Fruit fly (Drosophila melanogaster) whole organism, embryonic: Measurements from ENCODE around the gene dlt.
A peak's percentile ranks its signal among the peaks of the same experiment; 100 is the strongest.

Experiments
- ATbp ChIP-seq: fragments of 200-800 bp; sonication (Bioruptor generic); optimal IDR thresholded peaks from 2 replicates; lab custom pipeline; 2017; ENCODE audit warnings: missing biosample characterization, mild to moderate bottlenecking, missing genetic modification characterization, missing genetic modification reagents
- Abd-B ChIP-seq: fragments of 200-800 bp; sonication (Bioruptor generic); optimal IDR thresholded peaks from 2 replicates; lab custom pipeline; 2018; ENCODE audit warnings: missing biosample characterization, mild to moderate bottlenecking, missing genetic modification characterization, moderate library complexity
- Ada2b ChIP-seq: fragments of 200-800 bp; sonication (Bioruptor generic); IDR thresholded peaks from 2 replicates; pipeline ENCODE4 v1.3.6; 2022; ENCODE audit warnings: missing biosample characterization, missing genetic modification characterization
- Blimp-1 ChIP-seq: fragments of 200-800 bp; sonication (Bioruptor generic); optimal IDR thresholded peaks from 3 replicates; lab custom pipeline; 2018; ENCODE audit warnings: missing biosample characterization, missing genetic modification characterization, mild to moderate bottlenecking, moderate library complexity, missing genetic modification reagents
- CG10431 ChIP-seq: fragments of 200-800 bp; sonication (Bioruptor generic); optimal IDR thresholded peaks from 3 replicates; lab custom pipeline; 2018; ENCODE audit warnings: missing biosample characterization, mild to moderate bottlenecking, missing genetic modification characterization
- CG12071 ChIP-seq: fragments of 200-800 bp; sonication (Bioruptor generic); optimal IDR thresholded peaks from 3 replicates; lab custom pipeline; 2018; ENCODE audit warnings: missing biosample characterization, mild to moderate bottlenecking, missing genetic modification characterization
- CG13287 ChIP-seq: fragments of 200-800 bp; sonication (Bioruptor generic); IDR thresholded peaks from 2 replicates; pipeline ENCODE4 v1.3.6; 2022; ENCODE audit warnings: missing biosample characterization, missing genetic modification characterization; ENCODE audit not compliant: partially characterized antibody
- CG1529 ChIP-seq: fragments of 200-800 bp; sonication (Bioruptor generic); optimal IDR thresholded peaks from 3 replicates; lab custom pipeline; 2018; ENCODE audit warnings: missing biosample characterization, missing genetic modification characterization
- CG1603 ChIP-seq: fragments of 200-800 bp; sonication (Bioruptor generic); optimal IDR thresholded peaks from 2 replicates; lab custom pipeline; 2019; ENCODE audit warnings: missing biosample characterization, mild to moderate bottlenecking, missing genetic modification characterization, moderate library complexity
- CG1647 ChIP-seq: fragments of 200-800 bp; sonication (Bioruptor generic); optimal IDR thresholded peaks from 3 replicates; lab custom pipeline; 2016; ENCODE audit warnings: missing biosample characterization, missing genetic modification characterization
- CG2120 ChIP-seq: fragments of 200-800 bp; sonication (Bioruptor generic); optimal IDR thresholded peaks from 3 replicates; lab custom pipeline; 2016; ENCODE audit warnings: missing biosample characterization, missing genetic modification characterization
- CG3163 ChIP-seq: fragments of 200-800 bp; sonication (Bioruptor generic); optimal IDR thresholded peaks from 3 replicates; lab custom pipeline; 2016; ENCODE audit warnings: missing biosample characterization, missing genetic modification characterization
- CG33213 ChIP-seq: fragments of 200-800 bp; sonication (Bioruptor generic); optimal IDR thresholded peaks from 3 replicates; lab custom pipeline; 2016; ENCODE audit warnings: missing biosample characterization, missing genetic modification characterization
- CG42726 ChIP-seq: fragments of 200-800 bp; sonication (Bioruptor generic); IDR thresholded peaks from 2 replicates; pipeline ENCODE4 v1.3.6; 2022; ENCODE audit warnings: missing biosample characterization, missing genetic modification characterization; ENCODE audit not compliant: partially characterized antibody
- CG4282 ChIP-seq: fragments of 200-800 bp; sonication (Bioruptor generic); optimal IDR thresholded peaks from 2 replicates; lab custom pipeline; 2016; ENCODE audit warnings: missing biosample characterization, missing genetic modification characterization
- CG6813 ChIP-seq: fragments of 200-800 bp; sonication (Bioruptor generic); optimal IDR thresholded peaks from 2 replicates; lab custom pipeline; 2017; ENCODE audit warnings: missing biosample characterization, missing genetic modification characterization, mild to moderate bottlenecking, moderate library complexity, missing genetic modification reagents
- CG8478 ChIP-seq: fragments of >200 bp; optimal IDR thresholded peaks from 2 replicates; lab custom pipeline; 2018
- CG9437 ChIP-seq: fragments of 200-800 bp; sonication (Bioruptor generic); optimal IDR thresholded peaks from 2 replicates; lab custom pipeline; 2018; ENCODE audit warnings: missing biosample characterization, mild to moderate bottlenecking, missing genetic modification characterization
- CG9727 ChIP-seq: fragments of 200-800 bp; sonication (Bioruptor generic); optimal IDR thresholded peaks from 3 replicates; lab custom pipeline; 2017; ENCODE audit warnings: missing biosample characterization, mild to moderate bottlenecking, missing genetic modification characterization
- Dad ChIP-seq: fragments of 200-800 bp; sonication (Bioruptor generic); optimal IDR thresholded peaks from 3 replicates; lab custom pipeline; 2016; ENCODE audit warnings: missing biosample characterization, missing genetic modification characterization
- Eip74EF ChIP-seq, 2 experiments: fragments of 200-800 bp in 1 of 2; fragments of >200 bp in 1 of 2; sonication (Bioruptor generic) in 1 of 2; optimal IDR thresholded peaks; 2 replicates each; lab custom pipeline; 2017 to 2019; ENCODE audit warnings: missing biosample characterization in 2 of 2, missing genetic modification characterization in 2 of 2, mild to moderate bottlenecking in 1 of 2, moderate library complexity in 1 of 2
- Elba2 ChIP-seq: fragments of 200-800 bp; sonication (Bioruptor generic); optimal IDR thresholded peaks from 3 replicates; lab custom pipeline; 2016; ENCODE audit warnings: missing biosample characterization, missing genetic modification characterization
- Ets65A ChIP-seq: fragments of 200-800 bp; sonication (Bioruptor generic); peaks from one replicate; lab custom pipeline; 2016; ENCODE audit warnings: missing biosample characterization, missing genetic modification characterization
- Fer2 ChIP-seq: fragments of 200-800 bp; sonication (Bioruptor generic); optimal IDR thresholded peaks from 2 replicates; lab custom pipeline; 2018; ENCODE audit warnings: missing biosample characterization, mild to moderate bottlenecking, missing genetic modification characterization, moderate library complexity
- HLHmδ ChIP-seq: fragments of 200-800 bp; sonication (Bioruptor generic); optimal IDR thresholded peaks from 2 replicates; lab custom pipeline; 2018; ENCODE audit warnings: missing biosample characterization, mild to moderate bottlenecking, missing genetic modification characterization, moderate library complexity
- Hmx ChIP-seq: fragments of 200-800 bp; sonication (Bioruptor generic); optimal IDR thresholded peaks from 2 replicates; lab custom pipeline; 2016; ENCODE audit warnings: missing biosample characterization, missing genetic modification characterization
- Kr ChIP-seq: fragments of 200-800 bp; sonication (Bioruptor generic); optimal IDR thresholded peaks from 2 replicates; lab custom pipeline; 2017; ENCODE audit warnings: missing biosample characterization, mild to moderate bottlenecking, missing genetic modification characterization
- MESR4 ChIP-seq: fragments of 200-800 bp; sonication (Bioruptor generic); optimal IDR thresholded peaks from 2 replicates; lab custom pipeline; 2018; ENCODE audit warnings: missing biosample characterization, mild to moderate bottlenecking, missing genetic modification characterization, moderate library complexity
- Neu2 ChIP-seq: fragments of 200-800 bp; sonication (Bioruptor generic); optimal IDR thresholded peaks from 3 replicates; lab custom pipeline; 2016; ENCODE audit warnings: missing biosample characterization, missing genetic modification characterization, borderline replicate concordance
- Nf-YB ChIP-seq: fragments of 200-800 bp; sonication (Bioruptor generic); optimal IDR thresholded peaks from 3 replicates; lab custom pipeline; 2019; ENCODE audit warnings: missing biosample characterization, mild to moderate bottlenecking, missing genetic modification characterization, moderate library complexity
- Oaz ChIP-seq: fragments of 200-800 bp; sonication (Bioruptor generic); IDR thresholded peaks from 2 replicates; pipeline ENCODE4 v1.3.6; 2022; ENCODE audit warnings: missing biosample characterization, missing genetic modification characterization
- Opbp ChIP-seq: fragments of 200-800 bp; sonication (Bioruptor generic); IDR thresholded peaks from 3 replicates; pipeline ENCODE4 v1.3.6; 2022; ENCODE audit warnings: missing biosample characterization, missing genetic modification characterization; ENCODE audit not compliant: partially characterized antibody
- Sin3A ChIP-seq: fragments of >200 bp; optimal IDR thresholded peaks from 2 replicates; lab custom pipeline; 2018
- Vsx1 ChIP-seq: fragments of 200-800 bp; sonication (Bioruptor generic); optimal IDR thresholded peaks from 2 replicates; lab custom pipeline; 2017; ENCODE audit warnings: missing biosample characterization, mild to moderate bottlenecking, missing genetic modification characterization, missing genetic modification reagents
- Xbp1 ChIP-seq: fragments of 200-800 bp; sonication (Bioruptor generic); optimal IDR thresholded peaks from 3 replicates; lab custom pipeline; 2016; ENCODE audit warnings: missing biosample characterization, mild to moderate bottlenecking, missing genetic modification characterization
- ase ChIP-seq: fragments of 200-800 bp; sonication (Bioruptor generic); IDR thresholded peaks from 3 replicates; pipeline ENCODE4 v1.3.6; 2022; ENCODE audit warnings: missing biosample characterization, missing genetic modification characterization
- br ChIP-seq: fragments of >200 bp; optimal IDR thresholded peaks from 2 replicates; lab custom pipeline; 2017
- btn ChIP-seq: fragments of 200-800 bp; sonication (Bioruptor generic); optimal IDR thresholded peaks from 2 replicates; lab custom pipeline; 2016; ENCODE audit warnings: missing biosample characterization, missing genetic modification characterization
- chm ChIP-seq: fragments of 200-800 bp; sonication (Bioruptor generic); IDR thresholded peaks from 2 replicates; pipeline ENCODE4 v1.3.6; 2022; ENCODE audit warnings: missing biosample characterization, missing genetic modification characterization
- fd102C ChIP-seq: fragments of 200-800 bp; sonication (Bioruptor generic); optimal IDR thresholded peaks from 2 replicates; lab custom pipeline; 2018; ENCODE audit warnings: missing biosample characterization, mild to moderate bottlenecking, missing genetic modification characterization, moderate library complexity
- fd96Cb ChIP-seq: fragments of 200-800 bp; sonication (Bioruptor generic); optimal IDR thresholded peaks from 2 replicates; lab custom pipeline; 2018; ENCODE audit warnings: missing biosample characterization, mild to moderate bottlenecking, missing genetic modification characterization, moderate library complexity
- hth ChIP-seq: fragments of >200 bp; optimal IDR thresholded peaks from 2 replicates; lab custom pipeline; 2017; ENCODE audit warnings: inconsistent platforms
- lbe ChIP-seq: fragments of 200-800 bp; sonication (Bioruptor generic); optimal IDR thresholded peaks from 2 replicates; lab custom pipeline; 2016; ENCODE audit warnings: missing biosample characterization, mild to moderate bottlenecking, missing genetic modification characterization
- oc ChIP-seq: fragments of 200-800 bp; sonication (Bioruptor generic); optimal IDR thresholded peaks from 2 replicates; lab custom pipeline; 2018; ENCODE audit warnings: missing biosample characterization, mild to moderate bottlenecking, missing genetic modification characterization, moderate library complexity
- phol ChIP-seq: fragments of 200-800 bp; sonication (Bioruptor generic); optimal IDR thresholded peaks from 3 replicates; lab custom pipeline; 2018; ENCODE audit warnings: missing biosample characterization, mild to moderate bottlenecking, missing genetic modification characterization, moderate library complexity
- pros ChIP-seq: fragments of 200-800 bp; sonication (Bioruptor generic); optimal IDR thresholded peaks from 3 replicates; lab custom pipeline; 2019; ENCODE audit warnings: missing biosample characterization, mild to moderate bottlenecking, missing genetic modification characterization, moderate library complexity
- sc ChIP-seq, 3 experiments: fragments of >200 bp in 2 of 3; fragments of 200-800 bp in 1 of 3; sonication (Bioruptor generic) in 1 of 3; optimal IDR thresholded peaks; 2 replicates in 2 of 3; 3 replicates in 1 of 3; lab custom pipeline; 2017; ENCODE audit warnings: mild to moderate bottlenecking in 1 of 3, missing biosample characterization in 1 of 3, missing genetic modification characterization in 1 of 3, missing genetic modification reagents in 1 of 3
- stc ChIP-seq: fragments of 200-800 bp; sonication (Bioruptor generic); IDR thresholded peaks from 2 replicates; pipeline ENCODE4 v1.3.6; 2022; ENCODE audit warnings: missing biosample characterization, missing genetic modification characterization
- wek ChIP-seq: fragments of 200-800 bp; sonication (Bioruptor generic); optimal IDR thresholded peaks from 3 replicates; lab custom pipeline; 2018; ENCODE audit warnings: missing biosample characterization, mild to moderate bottlenecking, missing genetic modification characterization, moderate library complexity

The dlt gene

dm6 chr3L:1741655-1742551, 53.2 kb downstream of the dlt start (continued):
- no peak for TF ChIP-seq Xbp1 (GFP tag; lab: Kevin White, UChicago)
- peak; percentile 77 for TF ChIP-seq Vsx1 (GFP tag; lab: Kevin White, UChicago)
- TF ChIP-seq CG6813 (GFP tag; lab: Kevin White, UChicago), result no peak
- no peak for TF ChIP-seq chm (GFP tag; lab: Robert Waterston, UW)
- TF ChIP-seq Oaz (GFP tag; lab: Robert Waterston, UW), result no peak
- no peak for TF ChIP-seq Sin3A (lab: Kevin White, UChicago)
- TF ChIP-seq Hmx (GFP tag; lab: Kevin White, UChicago), result no peak
- TF ChIP-seq CG1529 (GFP tag; lab: Kevin White, UChicago), result no peak
- TF ChIP-seq Neu2 (GFP tag; lab: Kevin White, UChicago), result peak; percentile 84
- no peak for TF ChIP-seq btn (GFP tag; lab: Kevin White, UChicago)
- no peak for TF ChIP-seq Opbp (GFP tag; lab: Robert Waterston, UW)
- no peak for TF ChIP-seq br (lab: Kevin White, UChicago)
- no peak for TF ChIP-seq CG10431 (GFP tag; lab: Kevin White, UChicago)
- TF ChIP-seq CG4282, result no peak
- TF ChIP-seq ase, result no peak
- no peak for TF ChIP-seq CG33213 (GFP tag; lab: Kevin White, UChicago)
- peak; percentile 47 for TF ChIP-seq CG3163
- no peak; the same call in 1 of the 2 replicates for TF ChIP-seq CG13287 (GFP tag; lab: Robert Waterston, UW)
- TF ChIP-seq Fer2 (tag; lab: Kevin White, UChicago), result no peak
- TF ChIP-seq lbe (GFP tag; lab: Kevin White, UChicago), result no peak
- no peak for TF ChIP-seq fd96Cb
- no peak for TF ChIP-seq pros (GFP tag; lab: Kevin White, UChicago)
- no peak for TF ChIP-seq CG42726
- no peak for TF ChIP-seq sc (optimal IDR thresholded peaks at IDR 0.05; lab: Kevin White, UChicago)
- TF ChIP-seq sc (GFP tag; optimal IDR thresholded peaks at IDR 0.05; lab: Kevin White, UChicago), result no peak
- no peak for TF ChIP-seq HLHmδ
- no peak for TF ChIP-seq Dad (GFP tag; lab: Kevin White, UChicago)
- no peak for TF ChIP-seq CG2120
- TF ChIP-seq stc (GFP tag; lab: Robert Waterston, UW), result no peak
- TF ChIP-seq phol (tag; lab: Kevin White, UChicago), result no peak
- no peak for TF ChIP-seq CG1647 (GFP tag; lab: Kevin White, UChicago)
- no peak for TF ChIP-seq hth (lab: Kevin White, UChicago)
- TF ChIP-seq oc (tag; lab: Kevin White, UChicago), result no peak
- TF ChIP-seq Ada2b (GFP tag; lab: Robert Waterston, UW), result no peak
- no peak for TF ChIP-seq fd102C (GFP tag; lab: Kevin White, UChicago)
- TF ChIP-seq CG8478 (lab: Kevin White, UChicago), result no peak
- TF ChIP-seq CG9727 (GFP tag; lab: Kevin White, UChicago), result no peak
- TF ChIP-seq Eip74EF (GFP tag; optimal IDR thresholded peaks at IDR 0.05; lab: Kevin White, UChicago), result no peak
- TF ChIP-seq MESR4 (GFP tag; lab: Kevin White, UChicago), result no peak
- no peak for TF ChIP-seq CG9437
- TF ChIP-seq Nf-YB (GFP tag; lab: Kevin White, UChicago), result peak; percentile 6
- no peak for TF ChIP-seq Kr (GFP tag; lab: Kevin White, UChicago)
- TF ChIP-seq CG1603 (tag; lab: Kevin White, UChicago), result no peak
- TF ChIP-seq CG12071 (GFP tag; lab: Kevin White, UChicago), result no peak
- TF ChIP-seq wek, result peak; percentile 17
- TF ChIP-seq Elba2 (GFP tag; lab: Kevin White, UChicago), result no peak
- peak; percentile 79 for TF ChIP-seq Ets65A
- no peak for TF ChIP-seq ATbp
- TF ChIP-seq Abd-B (GFP tag; lab: Kevin White, UChicago), result no peak
- TF ChIP-seq Blimp-1 (GFP tag; lab: Kevin White, UChicago), result no peak
